Worm (Caenorhabditis elegans): ENCODE measurements around the gene CC8.2.

Gene CC8.2

DNA sequence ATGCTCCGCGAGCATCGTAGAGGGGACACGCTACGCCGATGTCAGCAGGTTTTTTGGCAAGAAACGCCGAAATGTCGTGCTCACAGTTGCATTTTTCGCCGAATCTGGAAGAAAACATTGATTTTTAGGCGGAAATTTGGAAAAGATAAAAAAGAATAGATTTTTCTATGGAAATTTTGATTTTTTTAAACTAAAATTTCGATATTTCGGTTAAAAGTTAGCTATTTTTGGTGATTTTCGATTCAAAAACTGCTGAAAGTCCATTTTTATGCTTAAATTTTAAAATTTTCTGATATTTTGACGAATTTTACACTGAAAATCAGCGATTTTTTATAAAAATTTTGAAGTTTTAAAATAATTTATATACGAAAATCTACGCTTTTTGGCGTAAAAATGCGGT is 51.1 kb downstream of the CC8.2 start:
- no peak for TF ChIP-seq tbx-11 (GFP tag; IDR thresholded peaks at IDR 0.05)
- TF ChIP-seq ets-7 (tag; optimal IDR thresholded peaks at IDR 0.05) = no peak
- TF ChIP-seq scrt-1 (GFP tag; IDR thresholded peaks at IDR 0.05) = no peak
- no peak for TF ChIP-seq flt-1 (GFP tag; IDR thresholded peaks at IDR 0.05)
- TF ChIP-seq sea-1 (GFP tag; conservative IDR thresholded peaks at IDR 0.05) = no peak
- TF ChIP-seq tra-4 (tag; optimal IDR thresholded peaks at IDR 0.05) = no peak
- no peak for TF ChIP-seq B0310.2 (tag; optimal IDR thresholded peaks at IDR 0.05)
- TF ChIP-seq ama-1 (optimal IDR thresholded peaks at IDR 0.05) = no peak
- no peak for TF ChIP-seq tbx-37 (GFP tag; conservative IDR thresholded peaks at IDR 0.05)
- TF ChIP-seq hmg-4 (GFP tag; optimal IDR thresholded peaks at IDR 0.05) = no peak
- TF ChIP-seq ceh-13 (GFP tag; optimal IDR thresholded peaks at IDR 0.05) = no peak
- no peak for TF ChIP-seq hmbx-1 (tag; optimal IDR thresholded peaks at IDR 0.05)
- no peak for TF ChIP-seq F13C5.2 (tag; optimal IDR thresholded peaks at IDR 0.05)
- no peak for TF ChIP-seq ceh-36 (tag; optimal IDR thresholded peaks at IDR 0.05)
- no peak for TF ChIP-seq pes-1 (GFP tag; IDR thresholded peaks at IDR 0.05)
